Worm (Caenorhabditis elegans): ENCODE measurements around the gene F01D5.5.

DNA sequence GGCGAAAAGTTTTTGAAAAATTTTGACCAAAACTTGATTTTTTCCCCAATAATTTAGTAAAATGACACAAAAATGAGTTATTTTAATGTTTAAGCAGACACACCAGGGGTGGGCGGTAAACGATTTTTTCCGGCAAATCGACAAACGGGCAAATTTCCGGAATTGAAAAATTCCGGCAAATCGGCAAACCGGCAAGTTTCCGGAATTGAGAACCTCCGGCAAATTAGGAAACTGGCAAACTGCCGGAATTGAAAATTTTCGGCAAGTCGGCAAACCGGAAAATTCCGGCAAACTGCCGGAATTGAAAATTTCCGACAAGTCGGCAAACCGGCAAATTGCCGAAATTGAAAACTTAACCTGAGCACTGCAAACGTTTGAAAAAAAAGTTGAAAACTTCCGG is 30.6 kb upstream of the F01D5.5 start:
- TF ChIP-seq lsy-2 (tag; optimal IDR thresholded peaks at IDR 0.05) (no peak), nhr-84 (tag; optimal IDR thresholded peaks at IDR 0.05) (no peak), lin-39 (tag; optimal IDR thresholded peaks at IDR 0.05) (no peak), vab-15 (tag; optimal IDR thresholded peaks at IDR 0.05) (no peak), dpl-1 (GFP tag; optimal IDR thresholded peaks at IDR 0.05) (no peak), aly-2 (tag; optimal IDR thresholded peaks at IDR 0.05) (no peak)

All from whole organism, L1 larva.